Fruit fly (Drosophila melanogaster) whole organism, embryonic: ENCODE results near the gene CG43088.

Experiments used
- Bteb2 ChIP-seq: fragments of 200-800 bp; sonication (Bioruptor generic); optimal IDR thresholded peaks from 2 replicates; lab custom pipeline; 2016; ENCODE audit warnings: missing biosample characterization, missing genetic modification characterization
- CG10462 ChIP-seq: fragments of 200-800 bp; sonication (Bioruptor generic); optimal IDR thresholded peaks from 2 replicates; lab custom pipeline; 2016; ENCODE audit warnings: missing biosample characterization, missing genetic modification characterization
- CG11247 ChIP-seq: fragments of 200-800 bp; sonication (Bioruptor generic); IDR thresholded peaks from 2 replicates; pipeline ENCODE4 v1.3.6; 2022; ENCODE audit warnings: missing biosample characterization, missing genetic modification characterization
- CG11695 ChIP-seq: fragments of 200-800 bp; sonication (Bioruptor generic); IDR thresholded peaks from 3 replicates; pipeline ENCODE4 v1.3.6; 2022; ENCODE audit warnings: missing biosample characterization, missing genetic modification characterization
- CG14014 ChIP-seq: fragments of 200-800 bp; sonication (Bioruptor generic); IDR thresholded peaks from 2 replicates; pipeline ENCODE4 v1.3.6; 2022; ENCODE audit warnings: missing biosample characterization, missing genetic modification characterization
- CG15073 ChIP-seq: fragments of 200-800 bp; sonication (Bioruptor generic); optimal IDR thresholded peaks from 2 replicates; lab custom pipeline; 2016; ENCODE audit warnings: missing biosample characterization, missing genetic modification characterization
- CG17186 ChIP-seq: fragments of 200-800 bp; sonication (Bioruptor generic); optimal IDR thresholded peaks from 3 replicates; lab custom pipeline; 2017; ENCODE audit warnings: missing biosample characterization, missing genetic modification reagents, missing genetic modification characterization
- CG17361 ChIP-seq: fragments of 200-800 bp; sonication (Bioruptor generic); IDR thresholded peaks from 3 replicates; pipeline ENCODE4 v1.3.6; 2022; ENCODE audit warnings: missing biosample characterization, missing genetic modification characterization
- CG17802 ChIP-seq: fragments of 200-800 bp; sonication (Bioruptor generic); optimal IDR thresholded peaks from 2 replicates; lab custom pipeline; 2018; ENCODE audit warnings: missing biosample characterization, mild to moderate bottlenecking, missing genetic modification characterization, moderate library complexity
- CG18262 ChIP-seq: fragments of 200-800 bp; optimal IDR thresholded peaks from 3 replicates; lab custom pipeline; 2019; ENCODE audit warnings: missing biosample characterization, mild to moderate bottlenecking, missing genetic modification characterization, moderate library complexity
- CG1832 ChIP-seq: fragments of 200-800 bp; sonication (Bioruptor generic); optimal IDR thresholded peaks from 2 replicates; lab custom pipeline; 2017; ENCODE audit warnings: missing biosample characterization, mild to moderate bottlenecking, missing genetic modification characterization, inconsistent platforms
- CG31365 ChIP-seq: fragments of 200-800 bp; sonication (Bioruptor generic); optimal IDR thresholded peaks from 2 replicates; lab custom pipeline; 2018; ENCODE audit warnings: missing biosample characterization, mild to moderate bottlenecking, missing genetic modification characterization
- CG3163 ChIP-seq: fragments of 200-800 bp; sonication (Bioruptor generic); optimal IDR thresholded peaks from 3 replicates; lab custom pipeline; 2016; ENCODE audit warnings: missing biosample characterization, missing genetic modification characterization
- CG4360 ChIP-seq: fragments of 200-800 bp; sonication (Bioruptor generic); IDR thresholded peaks from 2 replicates; pipeline ENCODE4 v1.3.6; 2022; ENCODE audit warnings: missing biosample characterization, missing genetic modification characterization
- CG5953 ChIP-seq: fragments of 200-800 bp; sonication (Bioruptor generic); IDR thresholded peaks from 2 replicates; pipeline ENCODE4 v1.3.6; 2022; ENCODE audit warnings: missing biosample characterization, missing genetic modification characterization
- CG7928 ChIP-seq: fragments of 200-800 bp; sonication (Bioruptor generic); optimal IDR thresholded peaks from 2 replicates; lab custom pipeline; 2017; ENCODE audit warnings: missing biosample characterization, mild to moderate bottlenecking, missing genetic modification characterization
- CG8359 ChIP-seq: fragments of 200-800 bp; sonication (Bioruptor generic); optimal IDR thresholded peaks from 2 replicates; lab custom pipeline; 2017; ENCODE audit warnings: missing biosample characterization, mild to moderate bottlenecking, missing genetic modification characterization, borderline replicate concordance
- CG9727 ChIP-seq: fragments of 200-800 bp; sonication (Bioruptor generic); optimal IDR thresholded peaks from 3 replicates; lab custom pipeline; 2017; ENCODE audit warnings: missing biosample characterization, mild to moderate bottlenecking, missing genetic modification characterization
- CG9932 ChIP-seq: fragments of 200-800 bp; sonication (Bioruptor generic); IDR thresholded peaks from 2 replicates; pipeline ENCODE4 v1.3.6; 2022; ENCODE audit warnings: missing biosample characterization, missing genetic modification characterization
- Dbx ChIP-seq: fragments of 200-800 bp; sonication (Bioruptor generic); IDR thresholded peaks from 3 replicates; pipeline ENCODE4 v1.3.6; 2022; ENCODE audit warnings: missing biosample characterization, missing genetic modification characterization
- Fer2 ChIP-seq: fragments of 200-800 bp; sonication (Bioruptor generic); optimal IDR thresholded peaks from 2 replicates; lab custom pipeline; 2018; ENCODE audit warnings: missing biosample characterization, mild to moderate bottlenecking, missing genetic modification characterization, moderate library complexity
- H2.0 ChIP-seq: fragments of 200-800 bp; sonication (Bioruptor generic); IDR thresholded peaks from 2 replicates; pipeline ENCODE4 v1.3.6; 2022; ENCODE audit warnings: missing biosample characterization, missing genetic modification characterization
- HLH54F ChIP-seq: fragments of 200-800 bp; sonication (Bioruptor generic); optimal IDR thresholded peaks from 3 replicates; lab custom pipeline; 2016; ENCODE audit warnings: missing biosample characterization, missing genetic modification characterization
- Lpt ChIP-seq: fragments of >200 bp; optimal IDR thresholded peaks from 2 replicates; lab custom pipeline; 2018; ENCODE audit warnings: missing biosample characterization, missing genetic modification characterization
- Sox100B ChIP-seq: fragments of 200-800 bp; sonication (Bioruptor generic); optimal IDR thresholded peaks from 3 replicates; lab custom pipeline; 2018; ENCODE audit warnings: missing biosample characterization, mild to moderate bottlenecking, missing genetic modification characterization
- abd-A ChIP-seq: fragments of 200-800 bp; sonication (Bioruptor generic); optimal IDR thresholded peaks from 3 replicates; lab custom pipeline; 2019; ENCODE audit warnings: missing biosample characterization, mild to moderate bottlenecking, missing genetic modification characterization, moderate library complexity
- amos ChIP-seq: fragments of 200-800 bp; sonication (Bioruptor generic); IDR thresholded peaks from 2 replicates; pipeline ENCODE4 v1.3.6; 2022; ENCODE audit warnings: missing biosample characterization, missing genetic modification characterization; ENCODE audit not compliant: partially characterized antibody
- ase ChIP-seq: fragments of 200-800 bp; sonication (Bioruptor generic); IDR thresholded peaks from 3 replicates; pipeline ENCODE4 v1.3.6; 2022; ENCODE audit warnings: missing biosample characterization, missing genetic modification characterization
- crc ChIP-seq: fragments of 200-800 bp; sonication (Bioruptor generic); optimal IDR thresholded peaks from 2 replicates; lab custom pipeline; 2016; ENCODE audit warnings: missing biosample characterization, missing genetic modification characterization
- da ChIP-seq: fragments of 200-800 bp; sonication (Bioruptor generic); optimal IDR thresholded peaks from 2 replicates; lab custom pipeline; 2016; ENCODE audit warnings: missing biosample characterization, missing genetic modification characterization
- dan ChIP-seq: fragments of 200-800 bp; sonication (Bioruptor generic); IDR thresholded peaks from 2 replicates; pipeline ENCODE4 v1.3.6; 2022; ENCODE audit warnings: missing biosample characterization, missing genetic modification characterization
- dati ChIP-seq: fragments of 200-800 bp; sonication (Bioruptor generic); IDR thresholded peaks from 2 replicates; pipeline ENCODE4 v1.3.6; 2022; ENCODE audit warnings: missing biosample characterization, missing genetic modification characterization
- en ChIP-seq: fragments of 200-800 bp; sonication (Bioruptor generic); optimal IDR thresholded peaks from 2 replicates; lab custom pipeline; 2016; ENCODE audit warnings: missing biosample characterization, missing genetic modification characterization
- eve ChIP-seq, 2 experiments: fragments of >200 bp; optimal IDR thresholded peaks; 2 replicates each; lab custom pipeline; 2017; ENCODE audit warnings: missing biosample characterization in 2 of 2, missing genetic modification characterization in 2 of 2
- ftz-f1 ChIP-seq: fragments of 200-800 bp; sonication (Bioruptor generic); optimal IDR thresholded peaks from 2 replicates; lab custom pipeline; 2016; ENCODE audit warnings: missing biosample characterization, missing genetic modification characterization
- grn ChIP-seq: fragments of 200-800 bp; sonication (Bioruptor generic); optimal IDR thresholded peaks from 3 replicates; lab custom pipeline; 2017; ENCODE audit warnings: missing biosample characterization, missing genetic modification characterization
- gsb-n ChIP-seq: fragments of 200-800 bp; sonication (Bioruptor generic); optimal IDR thresholded peaks from 3 replicates; lab custom pipeline; 2018; ENCODE audit warnings: missing biosample characterization, mild to moderate bottlenecking, missing genetic modification characterization
- her ChIP-seq: fragments of 200-800 bp; sonication (Bioruptor generic); optimal IDR thresholded peaks from 2 replicates; lab custom pipeline; 2016; ENCODE audit warnings: missing biosample characterization, missing genetic modification characterization
- inv ChIP-seq: fragments of 200-800 bp; sonication (Bioruptor generic); IDR thresholded peaks from 2 replicates; pipeline ENCODE4 v1.3.6; 2022; ENCODE audit warnings: missing biosample characterization, missing genetic modification characterization; ENCODE audit not compliant: partially characterized antibody
- lab ChIP-seq: fragments of 200-800 bp; sonication (Bioruptor generic); optimal IDR thresholded peaks from 3 replicates; lab custom pipeline; 2017; ENCODE audit warnings: missing biosample characterization, missing genetic modification characterization, mild to moderate bottlenecking, moderate library complexity, missing genetic modification reagents
- prd ChIP-seq, 3 experiments: fragments of >200 bp in 2 of 3; fragments of 200-800 bp in 1 of 3; sonication (Bioruptor generic) in 1 of 3; optimal IDR thresholded peaks in 2 of 3; IDR thresholded peaks in 1 of 3; 2 replicates in 2 of 3; 3 replicates in 1 of 3; pipeline versions ENCODE4 v1.3.6 to Lab custom; 2017 to 2022; ENCODE audit warnings: missing biosample characterization in 1 of 3, missing genetic modification characterization in 1 of 3
- sna ChIP-seq: fragments of 200-800 bp; sonication (Bioruptor generic); IDR thresholded peaks from 2 replicates; pipeline ENCODE4 v1.3.6; 2022; ENCODE audit warnings: missing biosample characterization, missing genetic modification characterization; ENCODE audit not compliant: partially characterized antibody
- sob ChIP-seq: fragments of 200-800 bp; sonication (Bioruptor generic); IDR thresholded peaks from 2 replicates; pipeline ENCODE4 v1.3.6; 2022; ENCODE audit warnings: missing biosample characterization, missing genetic modification characterization
- tll ChIP-seq, 2 experiments: fragments of 200-800 bp in 1 of 2; fragments of >200 bp in 1 of 2; sonication (Bioruptor generic) in 1 of 2; optimal IDR thresholded peaks; 2 replicates each; lab custom pipeline; 2017 to 2019; ENCODE audit warnings: missing biosample characterization in 2 of 2, missing genetic modification characterization in 2 of 2, mild to moderate bottlenecking in 1 of 2, moderate library complexity in 1 of 2
- trem ChIP-seq: fragments of 200-800 bp; optimal IDR thresholded peaks from 3 replicates; lab custom pipeline; 2019; ENCODE audit warnings: missing biosample characterization, mild to moderate bottlenecking, missing genetic modification characterization, moderate library complexity
- ttk ChIP-seq: fragments of 200-800 bp; sonication (Bioruptor generic); IDR thresholded peaks from 2 replicates; pipeline ENCODE4 v2.1.2; 2022; ENCODE audit warnings: missing biosample characterization, missing genetic modification characterization
- tup ChIP-seq: fragments of 200-800 bp; sonication (Bioruptor generic); optimal IDR thresholded peaks from 2 replicates; lab custom pipeline; 2016; ENCODE audit warnings: missing biosample characterization, mild to moderate bottlenecking, missing genetic modification characterization, moderate library complexity
- vfl ChIP-seq: fragments of 200-800 bp; sonication (Bioruptor generic); optimal IDR thresholded peaks from 2 replicates; lab custom pipeline; 2016; ENCODE audit warnings: missing biosample characterization, missing genetic modification characterization
- vvl ChIP-seq: fragments of 200-800 bp; sonication (Bioruptor generic); IDR thresholded peaks from 2 replicates; pipeline ENCODE4 v1.3.6; 2022; ENCODE audit warnings: missing biosample characterization, missing genetic modification characterization
- yki ChIP-seq: fragments of >200 bp; optimal IDR thresholded peaks from 3 replicates; lab custom pipeline; 2018
- zfh2 ChIP-seq: fragments of 200-800 bp; sonication (Bioruptor generic); optimal IDR thresholded peaks from 2 replicates; lab custom pipeline; 2016; ENCODE audit warnings: missing biosample characterization, missing genetic modification characterization

The CG43088 gene

dm6 chrX:14689108-14689507, 13.1 kb upstream of the CG43088 start (continued):
- TF ChIP-seq CG17186 (GFP tag; lab: Kevin White, UChicago) = peak; percentile 17
- peak; percentile 72; the same call in 1 of the 2 replicates for TF ChIP-seq sob (GFP tag; lab: Robert Waterston, UW)
- peak; percentile 82 for TF ChIP-seq CG14014 (GFP tag; lab: Robert Waterston, UW)
- no peak for TF ChIP-seq CG7928 (GFP tag; lab: Kevin White, UChicago)
- TF ChIP-seq prd (optimal IDR thresholded peaks at IDR 0.05; lab: Kevin White, UChicago) = no peak
- TF ChIP-seq prd (GFP tag; IDR thresholded peaks at IDR 0.05; lab: Robert Waterston, UW) = peak; percentile 83
- no peak for TF ChIP-seq her
- TF ChIP-seq tll (GFP tag; optimal IDR thresholded peaks at IDR 0.05; lab: Kevin White, UChicago) = no peak
- TF ChIP-seq dan (GFP tag; lab: Robert Waterston, UW) = no peak
- peak; percentile 63 for TF ChIP-seq CG11247 (GFP tag; lab: Robert Waterston, UW)
- TF ChIP-seq Bteb2 (GFP tag; lab: Kevin White, UChicago) = peak; percentile 4
- TF ChIP-seq da = no peak
- TF ChIP-seq gsb-n (tag; lab: Kevin White, UChicago) = peak; percentile 41
- TF ChIP-seq H2.0 = peak; percentile 69
- TF ChIP-seq ase (GFP tag; lab: Robert Waterston, UW) = peak; percentile 70; the same call in 1 of the 3 replicates
- TF ChIP-seq yki (lab: Kevin White, UChicago) = no peak
- peak; percentile 61 for TF ChIP-seq Sox100B
- TF ChIP-seq CG18262 (tag; lab: Kevin White, UChicago) = peak; percentile 69
- TF ChIP-seq zfh2 = no peak
- TF ChIP-seq inv = no peak
- TF ChIP-seq ttk (GFP tag; lab: Robert Waterston, UW) = peak; percentile 85
- TF ChIP-seq CG17802 (tag; lab: Kevin White, UChicago) = peak; percentile 53
- TF ChIP-seq amos = no peak
- peak; percentile 76 for TF ChIP-seq lab
- TF ChIP-seq sna (GFP tag; lab: Robert Waterston, UW) = no peak
- no peak for TF ChIP-seq grn (GFP tag; lab: Kevin White, UChicago)
- 0 out of 3 replicates have a peak, but pooled peaks have one; percentile 15 for TF ChIP-seq Dbx
- TF ChIP-seq CG9727 = peak; percentile 19
- TF ChIP-seq crc (GFP tag; lab: Kevin White, UChicago) = peak; percentile 17
- peak; percentile 73 for TF ChIP-seq CG11695
- peak; percentile 87 for TF ChIP-seq vvl (GFP tag; lab: Robert Waterston, UW)
- peak; percentile 70 for TF ChIP-seq CG17361 (GFP tag; lab: Robert Waterston, UW)
- TF ChIP-seq dati (GFP tag; lab: Robert Waterston, UW) = no peak
- TF ChIP-seq ftz-f1 = no peak
- no peak for TF ChIP-seq CG15073 (GFP tag; lab: Kevin White, UChicago)
- TF ChIP-seq CG31365 (tag; lab: Kevin White, UChicago) = peak; percentile 42
- peak; percentile 43 for TF ChIP-seq trem (tag; lab: Kevin White, UChicago)
- no peak for TF ChIP-seq Lpt (GFP tag; lab: Kevin White, UChicago)
- no peak for TF ChIP-seq vfl (GFP tag; lab: Kevin White, UChicago)
- no peak for TF ChIP-seq tup (GFP tag; lab: Kevin White, UChicago)
- peak; percentile 10 for TF ChIP-seq CG3163 (GFP tag; lab: Kevin White, UChicago)
- peak; percentile 74; the same call in 1 of the 2 replicates for TF ChIP-seq CG5953 (GFP tag; lab: Robert Waterston, UW)
- TF ChIP-seq en (GFP tag; lab: Kevin White, UChicago) = peak; percentile 40
- TF ChIP-seq HLH54F (GFP tag; lab: Kevin White, UChicago) = no peak
- peak; percentile 9 for TF ChIP-seq CG8359 (GFP tag; lab: Kevin White, UChicago)
- peak; percentile 30 for TF ChIP-seq Fer2 (tag; lab: Kevin White, UChicago)
- TF ChIP-seq abd-A = no peak
- TF ChIP-seq CG9932 (GFP tag; lab: Robert Waterston, UW) = no peak
- 0 out of 2 replicates have a peak, but pooled peaks have one; percentile 20 for TF ChIP-seq CG4360
- peak in 1 of 2 experiments; percentile 89 for TF ChIP-seq eve (GFP tag; optimal IDR thresholded peaks at IDR 0.05; lab: Kevin White, UChicago)
- TF ChIP-seq CG10462 (GFP tag; lab: Kevin White, UChicago) = no peak
- no peak for TF ChIP-seq CG1832
